Worm (Caenorhabditis elegans): Measurements from ENCODE around the gene twk-31.
A peak's percentile ranks its signal among the peaks of the same experiment; 100 is the strongest.

The twk-31 gene

ce11 chrIII:11465394-11465948 lies 55.0 kb downstream of the twk-31 start:
- TF ChIP-seq ahr-1 (tag; optimal IDR thresholded peaks at IDR 0.05) (no peak), nhr-232 (tag; optimal IDR thresholded peaks at IDR 0.05) (no peak), ref-2 (tag; optimal IDR thresholded peaks at IDR 0.05) (peak; percentile 27), elt-2 (tag; optimal IDR thresholded peaks at IDR 0.05) (peak; percentile 93), ceh-18 (tag; optimal IDR thresholded peaks at IDR 0.05) (no peak)

DNA sequence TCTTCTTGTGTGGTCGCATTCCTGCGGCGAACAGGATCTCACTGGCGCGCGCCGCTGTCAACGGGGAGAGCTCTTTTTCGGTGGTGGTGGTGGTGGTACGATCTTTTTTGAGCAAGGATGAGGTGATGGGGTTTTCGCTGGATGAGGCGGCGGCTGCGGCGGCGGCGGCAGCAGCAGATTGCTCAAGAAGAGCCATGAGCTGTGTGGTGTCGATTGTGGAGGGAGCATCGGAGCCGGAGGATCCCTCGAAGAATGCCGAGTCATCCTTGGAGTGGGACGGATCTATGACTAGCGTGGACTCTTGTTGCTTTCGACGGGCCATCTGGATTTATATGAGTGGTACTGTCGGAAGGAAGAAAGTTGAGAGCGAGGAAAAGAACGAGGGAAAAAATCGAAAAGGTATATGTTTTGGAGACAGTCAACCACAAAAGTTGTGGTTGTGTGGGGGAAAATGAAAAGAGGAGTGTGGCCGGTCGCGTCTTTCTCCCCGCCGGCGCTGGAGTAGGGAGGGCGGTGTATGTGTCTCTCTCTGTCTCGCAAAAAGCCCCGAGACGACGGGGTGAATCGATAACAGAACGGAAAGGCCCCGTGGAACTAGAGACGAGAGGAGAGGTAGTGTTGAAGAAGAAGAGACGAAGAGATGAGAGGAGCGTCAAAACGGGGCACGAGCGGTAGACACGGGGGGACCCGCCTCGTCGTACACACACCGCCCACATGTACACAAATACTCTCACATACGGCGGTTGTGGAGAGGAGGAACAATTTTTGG lies 56.1 kb downstream of the twk-31 start:
- TF ChIP-seq ceh-24 (tag; optimal IDR thresholded peaks at IDR 0.05) (no peak), ceh-2 (tag; optimal IDR thresholded peaks at IDR 0.05) (no peak), eyg-1 (tag; optimal IDR thresholded peaks at IDR 0.05) (no peak), pag-3 (tag; optimal IDR thresholded peaks at IDR 0.05; ENCODE audit: borderline replicate concordance) (no peak), ceh-19 (GFP tag; optimal IDR thresholded peaks at IDR 0.05) (no peak), madf-2 (tag; optimal IDR thresholded peaks at IDR 0.05) (no peak), rnt-1 (tag; optimal IDR thresholded peaks at IDR 0.05) (no peak), dmd-4 (tag; optimal IDR thresholded peaks at IDR 0.05; ENCODE audit: borderline replicate concordance) (no peak), nhr-11 (tag; optimal IDR thresholded peaks at IDR 0.05) (no peak), ref-2 (tag; optimal IDR thresholded peaks at IDR 0.05) (peak; percentile 26), ztf-16 (tag; optimal IDR thresholded peaks at IDR 0.05) (no peak), hlh-13 (GFP tag; optimal IDR thresholded peaks at IDR 0.05) (no peak), pros-1 (tag; optimal IDR thresholded peaks at IDR 0.05) (no peak), C08G9.2 (tag; optimal IDR thresholded peaks at IDR 0.05) (peak; percentile 3), unc-3 (GFP tag; conservative IDR thresholded peaks at IDR 0.05) (no peak), unc-3 (tag; optimal IDR thresholded peaks at IDR 0.05) (no peak), F13H6.1 (tag; optimal IDR thresholded peaks at IDR 0.05) (no peak), elt-4 (tag; optimal IDR thresholded peaks at IDR 0.05) (no peak), unc-86 (tag; optimal IDR thresholded peaks at IDR 0.05) (no peak), npax-4 (tag; optimal IDR thresholded peaks at IDR 0.05) (no peak), T23F11.4 (GFP tag; optimal IDR thresholded peaks at IDR 0.05) (no peak), ceh-22 (tag; optimal IDR thresholded peaks at IDR 0.05) (no peak), gmeb-2 (tag; optimal IDR thresholded peaks at IDR 0.05) (no peak), tbx-7 (tag; optimal IDR thresholded peaks at IDR 0.05) (no peak), ama-1 (optimal IDR thresholded peaks at IDR 0.05) (no peak), hlh-6 (tag; optimal IDR thresholded peaks at IDR 0.05) (peak; percentile 49), fax-1 (tag; optimal IDR thresholded peaks at IDR 0.05) (no peak), lim-6 (tag; optimal IDR thresholded peaks at IDR 0.05) (no peak), hlh-15 (tag; optimal IDR thresholded peaks at IDR 0.05) (no peak), unc-55 (GFP tag; optimal IDR thresholded peaks at IDR 0.05) (no peak), zip-5 (tag; optimal IDR thresholded peaks at IDR 0.05) (no peak), hlh-8 (tag; optimal IDR thresholded peaks at IDR 0.05) (no peak), ceh-6 (GFP tag; optimal IDR thresholded peaks at IDR 0.05) (no peak), syd-9 (tag; optimal IDR thresholded peaks at IDR 0.05) (no peak), ceh-18 (tag; optimal IDR thresholded peaks at IDR 0.05) (no peak), K09A11.1 (tag; optimal IDR thresholded peaks at IDR 0.05; ENCODE audit: insufficient read depth) (no peak), nhr-232 (tag; optimal IDR thresholded peaks at IDR 0.05) (no peak), fkh-6 (tag; optimal IDR thresholded peaks at IDR 0.05) (no peak), unc-42 (tag; optimal IDR thresholded peaks at IDR 0.05) (no peak), ttx-3 (tag; optimal IDR thresholded peaks at IDR 0.05) (no peak), ets-4 (tag; optimal IDR thresholded peaks at IDR 0.05) (no peak), tbx-2 (tag; optimal IDR thresholded peaks at IDR 0.05) (peak; percentile 50), che-1 (tag; optimal IDR thresholded peaks at IDR 0.05) (no peak), ceh-48 (tag; optimal IDR thresholded peaks at IDR 0.05) (peak; percentile 64), pha-2 (tag; optimal IDR thresholded peaks at IDR 0.05) (no peak), mec-3 (tag; optimal IDR thresholded peaks at IDR 0.05; ENCODE audit: borderline replicate concordance) (no peak), K02D7.2 (tag; optimal IDR thresholded peaks at IDR 0.05) (no peak), nfya-1 (tag; optimal IDR thresholded peaks at IDR 0.05) (peak; percentile 52)
